Worm (Caenorhabditis elegans): ENCODE data around the gene F49E8.8.

ce11 chrIV:7512617-7513233 lies 43.7 kb upstream of the F49E8.8 start, which contains the start of the genes plc-4 and R05G6.4:
- TF ChIP-seq med-1 (GFP tag; optimal IDR thresholded peaks at IDR 0.05; ENCODE audit: insufficient read depth), result no peak
- no peak for TF ChIP-seq tab-1 (GFP tag; IDR thresholded peaks at IDR 0.05)
- no peak for TF ChIP-seq flt-1 (GFP tag; IDR thresholded peaks at IDR 0.05)
- TF ChIP-seq T22C8.4 (GFP tag; IDR thresholded peaks at IDR 0.05), result no peak
- no peak for TF ChIP-seq ztf-23 (GFP tag; IDR thresholded peaks at IDR 0.05)
